Fruit fly (Drosophila melanogaster) whole organism, wandering third instar larva: Measurements from ENCODE around the gene CG42866.
A peak's percentile ranks its signal among the peaks of the same experiment; 100 is the strongest.

Experiments used
- Abd-B ChIP-seq: fragments of >200 bp; optimal IDR thresholded peaks from 2 replicates; lab custom pipeline; 2017; ENCODE audit warnings: missing biosample characterization, missing genetic modification characterization
- CG32264 ChIP-seq: fragments of 200-800 bp; sonication (Bioruptor generic); optimal IDR thresholded peaks from 2 replicates; lab custom pipeline; 2016; ENCODE audit warnings: missing biosample characterization, missing genetic modification characterization
- CG9705 ChIP-seq: fragments of 200-800 bp; sonication (Bioruptor generic); optimal IDR thresholded peaks from 2 replicates; lab custom pipeline; 2018; ENCODE audit warnings: missing biosample characterization, mild to moderate bottlenecking, missing genetic modification characterization
- CrebA ChIP-seq: fragments of 200-800 bp; sonication (Bioruptor generic); optimal IDR thresholded peaks from 2 replicates; lab custom pipeline; 2016; ENCODE audit warnings: missing biosample characterization, mild to moderate bottlenecking, missing genetic modification characterization, borderline replicate concordance
- Dfd ChIP-seq: fragments of >200 bp; optimal IDR thresholded peaks from 2 replicates; lab custom pipeline; 2017; ENCODE audit warnings: missing biosample characterization, missing genetic modification characterization
- Dif ChIP-seq: fragments of 200-275, 200-300 bp; sonication (Bioruptor generic); optimal IDR thresholded peaks from 2 replicates; lab custom pipeline; 2018; ENCODE audit warnings: missing biosample characterization, missing genetic modification characterization; ENCODE audit not compliant: partially characterized antibody
- GATAd ChIP-seq: sonication (Bioruptor generic); optimal IDR thresholded peaks from 2 replicates; lab custom pipeline; 2016; ENCODE audit warnings: missing biosample characterization, missing genetic modification characterization
- HLH106 ChIP-seq: fragments of 200-800 bp; optimal IDR thresholded peaks from 3 replicates; lab custom pipeline; 2019; ENCODE audit warnings: missing biosample characterization, mild to moderate bottlenecking, missing genetic modification characterization, moderate library complexity
- Hnf4 ChIP-seq: fragments of 200-800 bp; sonication (Bioruptor generic); optimal IDR thresholded peaks from 2 replicates; lab custom pipeline; 2016; ENCODE audit warnings: missing biosample characterization, mild to moderate bottlenecking, missing genetic modification characterization
- Hr83 ChIP-seq: fragments of 200-300 bp; sonication (Bioruptor generic); optimal IDR thresholded peaks from 2 replicates; lab custom pipeline; 2016; ENCODE audit warnings: missing biosample characterization, mild to moderate bottlenecking, missing genetic modification characterization, moderate library complexity; ENCODE audit not compliant: poor library complexity, severe bottlenecking
- Jra ChIP-seq: sonication (Bioruptor generic); optimal IDR thresholded peaks from 2 replicates; lab custom pipeline; 2016; ENCODE audit warnings: missing biosample characterization, missing genetic modification characterization
- Mio ChIP-seq: sonication (Bioruptor generic); optimal IDR thresholded peaks from 2 replicates; lab custom pipeline; 2016; ENCODE audit warnings: missing biosample characterization, missing genetic modification characterization
- Myc ChIP-seq: fragments of >200 bp; optimal IDR thresholded peaks from 2 replicates; lab custom pipeline; 2017
- N ChIP-seq: fragments of >200 bp; optimal IDR thresholded peaks from 2 replicates; lab custom pipeline; 2018; ENCODE audit warnings: missing biosample characterization, missing external identifiers, missing genetic modification characterization
- OdsH ChIP-seq: fragments of 200-800 bp; sonication (Bioruptor generic); optimal IDR thresholded peaks from 2 replicates; lab custom pipeline; 2016; ENCODE audit warnings: missing biosample characterization, mild to moderate bottlenecking, missing genetic modification characterization
- Rel ChIP-seq, 2 experiments: fragments of 200-800 bp; sonication (Bioruptor generic) in 1 of 2; optimal IDR thresholded peaks; 2 replicates in 1 of 2; 3 replicates in 1 of 2; lab custom pipeline; 2016 to 2019; ENCODE audit warnings: mild to moderate bottlenecking in 2 of 2, missing biosample characterization in 2 of 2, missing genetic modification characterization in 2 of 2, moderate library complexity in 1 of 2
- Sp1 ChIP-seq: fragments of 200-800 bp; sonication (Bioruptor generic); optimal IDR thresholded peaks from 3 replicates; lab custom pipeline; 2019; ENCODE audit warnings: missing biosample characterization, mild to moderate bottlenecking, missing genetic modification characterization, moderate library complexity
- Vsx2 ChIP-seq: fragments of 200-300, 225-300 bp; sonication (Bioruptor generic); optimal IDR thresholded peaks from 2 replicates; lab custom pipeline; 2018; ENCODE audit warnings: missing biosample characterization, missing genetic modification characterization; ENCODE audit not compliant: partially characterized antibody
- br ChIP-seq: fragments of 200-800 bp; sonication (Bioruptor generic); optimal IDR thresholded peaks from 2 replicates; lab custom pipeline; 2016; ENCODE audit warnings: missing biosample characterization, missing genetic modification characterization
- brk ChIP-seq: fragments of 200-800 bp; sonication (Bioruptor generic); optimal IDR thresholded peaks from 2 replicates; lab custom pipeline; 2016; ENCODE audit warnings: missing biosample characterization, mild to moderate bottlenecking, missing genetic modification characterization
- dl ChIP-seq, 2 experiments: fragments of 175-275, 200-275 bp in 1 of 2; fragments of 200-275 bp in 1 of 2; sonication (Bioruptor generic); optimal IDR thresholded peaks; lab custom pipeline; 2018; ENCODE audit warnings: mild to moderate bottlenecking in 2 of 2, missing biosample characterization in 2 of 2, missing genetic modification characterization in 2 of 2, moderate library complexity in 2 of 2; ENCODE audit not compliant: partially characterized antibody in 2 of 2, insufficient read depth in 1 of 2
- dmrt93B ChIP-seq: fragments of 200-800 bp; sonication (Bioruptor generic); optimal IDR thresholded peaks from 2 replicates; lab custom pipeline; 2018; ENCODE audit warnings: missing biosample characterization, mild to moderate bottlenecking, missing genetic modification characterization
- dsf ChIP-seq: sonication (Bioruptor generic); optimal IDR thresholded peaks from 2 replicates; lab custom pipeline; 2016; ENCODE audit warnings: missing biosample characterization, missing genetic modification characterization, borderline replicate concordance
- ey ChIP-seq: fragments of 200-800 bp; sonication (Bioruptor generic); optimal IDR thresholded peaks from 2 replicates; lab custom pipeline; 2016; ENCODE audit warnings: missing biosample characterization, missing genetic modification characterization
- foxo ChIP-seq, 2 experiments: fragments of 200-800 bp; sonication (Bioruptor generic); optimal IDR thresholded peaks; 2 replicates in 1 of 2; 3 replicates in 1 of 2; lab custom pipeline; 2016 to 2017; ENCODE audit warnings: missing biosample characterization in 2 of 2, missing genetic modification characterization in 2 of 2
- fru ChIP-seq: fragments of 200-800 bp; sonication (Bioruptor generic); optimal IDR thresholded peaks from 3 replicates; lab custom pipeline; 2016; ENCODE audit warnings: missing biosample characterization, mild to moderate bottlenecking, missing genetic modification characterization
- h ChIP-seq: fragments of 200-800 bp; sonication (Bioruptor generic); optimal IDR thresholded peaks from 3 replicates; lab custom pipeline; 2016; ENCODE audit warnings: missing biosample characterization, mild to moderate bottlenecking, missing genetic modification characterization
- lola ChIP-seq: fragments of >200 bp; optimal IDR thresholded peaks from 2 replicates; lab custom pipeline; 2017; ENCODE audit warnings: missing biosample characterization, missing genetic modification characterization
- pan ChIP-seq: fragments of >200 bp; optimal IDR thresholded peaks from 2 replicates; lab custom pipeline; 2017
- psq ChIP-seq: fragments of 200-800 bp; sonication (Bioruptor generic); optimal IDR thresholded peaks from 3 replicates; lab custom pipeline; 2017; ENCODE audit warnings: missing biosample characterization, mild to moderate bottlenecking, missing genetic modification characterization, moderate library complexity
- rgr ChIP-seq: fragments of 200-800 bp; sonication (Bioruptor generic); optimal IDR thresholded peaks from 3 replicates; lab custom pipeline; 2016; ENCODE audit warnings: missing biosample characterization, mild to moderate bottlenecking, missing genetic modification characterization
- sage ChIP-seq: fragments of 200-800 bp; sonication (Bioruptor generic); optimal IDR thresholded peaks from 2 replicates; lab custom pipeline; 2016; ENCODE audit warnings: missing biosample characterization, mild to moderate bottlenecking, missing genetic modification characterization
- sv ChIP-seq: fragments of 200-800 bp; sonication (Bioruptor generic); optimal IDR thresholded peaks from 3 replicates; lab custom pipeline; 2016; ENCODE audit warnings: missing biosample characterization, missing genetic modification characterization
- tai ChIP-seq: sonication (Bioruptor generic); optimal IDR thresholded peaks from 2 replicates; lab custom pipeline; 2016; ENCODE audit warnings: missing biosample characterization, missing genetic modification characterization
- usp ChIP-seq: fragments of >200 bp; optimal IDR thresholded peaks from 2 replicates; lab custom pipeline; 2017; ENCODE audit warnings: missing biosample characterization, missing genetic modification characterization
- woc ChIP-seq: sonication (Bioruptor generic); optimal IDR thresholded peaks from 2 replicates; lab custom pipeline; 2016; ENCODE audit warnings: missing biosample characterization, mild to moderate bottlenecking, missing genetic modification characterization

CG42866 gene

DNA sequence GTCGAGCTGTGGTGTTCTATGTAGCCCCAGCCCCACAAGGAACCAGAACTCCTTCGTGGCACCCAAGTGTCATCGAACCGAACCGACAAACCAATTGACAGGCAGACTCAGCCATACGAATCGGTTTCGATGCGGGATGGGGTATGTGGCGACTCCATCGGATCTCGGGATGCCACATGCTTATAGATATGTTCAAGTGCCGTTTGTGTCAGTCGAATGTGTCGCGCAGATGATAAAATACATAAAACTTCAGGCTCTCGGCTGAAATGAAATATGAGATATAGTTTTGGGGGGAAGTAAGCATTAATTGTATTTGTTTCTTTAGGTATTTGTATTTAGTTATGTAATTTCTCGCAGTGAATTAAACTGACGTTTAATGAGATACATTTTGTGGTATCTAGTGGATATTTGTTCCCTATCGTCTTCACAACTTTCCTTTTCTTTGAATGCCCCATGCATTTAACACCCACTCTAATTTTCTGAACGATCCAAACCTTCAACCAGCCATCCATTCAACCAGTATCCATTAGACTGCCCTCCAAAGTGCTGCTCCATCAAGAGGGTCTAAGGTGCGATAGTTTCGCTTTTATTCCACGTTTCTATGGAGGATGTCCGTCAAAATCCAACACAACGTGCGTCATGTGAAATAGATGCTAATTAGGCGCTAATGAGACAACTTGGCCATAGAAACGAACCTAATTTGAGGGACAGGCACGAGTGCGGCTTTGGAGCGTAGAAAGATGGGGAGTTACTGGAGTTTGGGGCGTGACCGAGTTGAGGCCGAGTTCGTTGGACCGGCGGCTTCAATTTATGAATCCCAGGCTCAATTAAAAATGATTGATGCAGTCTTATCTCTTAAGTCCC, 16.9 kb downstream of the CG42866 start:
- TF ChIP-seq brk: no peak
- no peak for TF ChIP-seq fru (GFP tag; lab: Kevin White, UChicago)
- no peak for TF ChIP-seq pan
- no peak for TF ChIP-seq Dif (GFP tag; lab: Kevin White, UChicago)
- TF ChIP-seq sv (GFP tag; lab: Kevin White, UChicago): no peak
- TF ChIP-seq dsf (GFP tag; lab: Kevin White, UChicago): no peak

DNA sequence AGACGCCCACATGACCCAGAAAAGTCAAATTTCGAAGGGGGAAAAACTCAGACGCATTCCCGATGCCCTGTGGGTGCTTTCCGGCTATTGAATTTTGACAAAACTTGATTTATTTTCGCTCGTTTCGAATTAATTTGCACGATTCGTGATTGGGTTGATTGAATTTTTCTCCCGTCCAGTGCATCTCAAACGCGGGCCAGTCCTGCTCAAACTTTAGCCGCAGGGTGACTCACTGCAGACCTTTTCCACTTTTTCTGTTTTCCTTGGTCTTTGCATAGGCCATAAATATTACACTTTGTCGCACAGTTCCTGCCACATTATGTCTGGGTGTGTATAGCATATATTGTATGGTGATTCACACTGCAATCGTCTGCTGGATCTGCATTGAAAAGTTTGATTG, 18.4 kb downstream of the CG42866 start:
- no peak for TF ChIP-seq Sp1 (GFP tag; lab: Kevin White, UChicago)
- no peak for TF ChIP-seq usp (GFP tag; lab: Kevin White, UChicago)
- TF ChIP-seq GATAd (GFP tag; lab: Kevin White, UChicago): no peak
- no peak for TF ChIP-seq woc (GFP tag; lab: Kevin White, UChicago)
- no peak for TF ChIP-seq HLH106 (tag; lab: Kevin White, UChicago)
- no peak for TF ChIP-seq lola (GFP tag; lab: Kevin White, UChicago)
- no peak for TF ChIP-seq br (GFP tag; lab: Kevin White, UChicago)
- TF ChIP-seq CrebA (GFP tag; lab: Kevin White, UChicago): no peak
- TF ChIP-seq N (GFP tag; lab: Kevin White, UChicago): no peak
- TF ChIP-seq sv (GFP tag; lab: Kevin White, UChicago): no peak
- TF ChIP-seq dl (GFP tag; optimal IDR thresholded peaks at IDR 0.05; lab: Kevin White, UChicago; ENCODE audit: insufficient read depth in 1 of 2, partially characterized antibody in 2 of 2): no peak
- TF ChIP-seq h (GFP tag; lab: Kevin White, UChicago): no peak
- TF ChIP-seq Mio (GFP tag; lab: Kevin White, UChicago): no peak
- no peak for TF ChIP-seq fru (GFP tag; lab: Kevin White, UChicago)
- no peak for TF ChIP-seq Abd-B (GFP tag; lab: Kevin White, UChicago)
- no peak for TF ChIP-seq dmrt93B (GFP tag; lab: Kevin White, UChicago)
- no peak for TF ChIP-seq Vsx2
- TF ChIP-seq, all 38 proteins: peak for 0

- TF ChIP-seq sage (GFP tag; lab: Kevin White, UChicago): no peak
- no peak for TF ChIP-seq usp (GFP tag; lab: Kevin White, UChicago)
- no peak for TF ChIP-seq h (GFP tag; lab: Kevin White, UChicago)
- no peak for TF ChIP-seq lola (GFP tag; lab: Kevin White, UChicago)
- no peak for TF ChIP-seq HLH106 (tag; lab: Kevin White, UChicago)
- no peak for TF ChIP-seq CG9705 (GFP tag; lab: Kevin White, UChicago)
- TF ChIP-seq brk: no peak
- no peak for TF ChIP-seq psq (GFP tag; lab: Kevin White, UChicago)
- no peak for TF ChIP-seq Dfd (GFP tag; lab: Kevin White, UChicago)
- no peak for TF ChIP-seq fru (GFP tag; lab: Kevin White, UChicago)
- no peak for TF ChIP-seq ey
- no peak for TF ChIP-seq N (GFP tag; lab: Kevin White, UChicago)
- TF ChIP-seq Jra (GFP tag; lab: Kevin White, UChicago): no peak
- no peak for TF ChIP-seq CG32264 (GFP tag; lab: Kevin White, UChicago)
- no peak for TF ChIP-seq dmrt93B (GFP tag; lab: Kevin White, UChicago)
- TF ChIP-seq Vsx2: no peak
- no peak for TF ChIP-seq Abd-B (GFP tag; lab: Kevin White, UChicago)
Observed at dm6 chr2L:19942510-19942909, 19.0 kb downstream of the CG42866 start.

DNA sequence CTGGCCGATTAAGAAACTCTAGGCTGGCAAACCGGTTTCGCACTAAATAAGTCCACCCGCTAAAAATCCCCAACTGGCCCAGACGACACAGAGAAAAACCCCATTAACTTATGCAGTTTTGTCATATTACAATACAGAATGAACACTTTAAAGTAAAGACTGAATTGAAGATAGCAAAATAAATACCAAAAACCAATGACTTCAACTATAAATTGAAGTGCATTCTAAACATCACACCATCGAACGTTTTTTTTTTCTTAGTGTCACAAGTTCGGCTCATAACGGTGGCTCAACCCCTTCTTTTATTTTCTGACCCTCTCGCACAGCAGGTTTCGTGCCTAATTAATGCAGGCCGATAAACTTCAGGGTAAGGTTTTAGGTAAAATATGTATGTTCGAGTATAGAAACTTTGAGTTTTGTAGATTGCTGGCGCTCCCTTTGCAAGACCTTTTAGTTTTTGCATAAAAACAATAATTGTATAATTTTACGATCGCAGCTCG, 20.1 kb downstream of the CG42866 start:
- TF ChIP-seq Mio (GFP tag; lab: Kevin White, UChicago) (no peak), Vsx2 (no peak), ey (peak; percentile 81), sv (GFP tag; lab: Kevin White, UChicago) (peak; percentile 84), Abd-B (GFP tag; lab: Kevin White, UChicago) (no peak), Dfd (GFP tag; lab: Kevin White, UChicago) (no peak), Sp1 (GFP tag; lab: Kevin White, UChicago) (peak; percentile 43), Hnf4 (GFP tag; lab: Kevin White, UChicago) (peak; percentile 82), Hr83 (no peak), CG32264 (GFP tag; lab: Kevin White, UChicago) (no peak), usp (GFP tag; lab: Kevin White, UChicago) (no peak), Dif (GFP tag; lab: Kevin White, UChicago) (no peak), br (GFP tag; lab: Kevin White, UChicago) (peak; percentile 82), Rel (GFP tag; optimal IDR thresholded peaks at IDR 0.05; lab: Kevin White, UChicago) (no peak), Rel (tag; optimal IDR thresholded peaks at IDR 0.05; lab: Kevin White, UChicago) (peak; percentile 10), psq (GFP tag; lab: Kevin White, UChicago) (peak; percentile 62), OdsH (GFP tag; lab: Kevin White, UChicago) (peak; percentile 82), fru (GFP tag; lab: Kevin White, UChicago) (peak; percentile 87), dmrt93B (GFP tag; lab: Kevin White, UChicago) (peak; percentile 51), GATAd (GFP tag; lab: Kevin White, UChicago) (no peak), foxo (GFP tag; optimal IDR thresholded peaks at IDR 0.05; lab: Kevin White, UChicago) (peak in 1 of 2 experiments; percentile 82), dl (GFP tag; optimal IDR thresholded peaks at IDR 0.05; lab: Kevin White, UChicago; ENCODE audit: insufficient read depth in 1 of 2, partially characterized antibody in 2 of 2) (no peak), h (GFP tag; lab: Kevin White, UChicago) (peak; percentile 43), Jra (GFP tag; lab: Kevin White, UChicago) (peak; percentile 14), woc (GFP tag; lab: Kevin White, UChicago) (peak; percentile 22), CrebA (GFP tag; lab: Kevin White, UChicago) (no peak), tai (GFP tag; lab: Kevin White, UChicago) (peak; percentile 51), Myc (lab: Kevin White, UChicago) (no peak), sage (GFP tag; lab: Kevin White, UChicago) (no peak), rgr (GFP tag; lab: Kevin White, UChicago) (peak; percentile 77)
